Worm (Caenorhabditis elegans): ENCODE results near the gene Y43F8B.28.

DNA sequence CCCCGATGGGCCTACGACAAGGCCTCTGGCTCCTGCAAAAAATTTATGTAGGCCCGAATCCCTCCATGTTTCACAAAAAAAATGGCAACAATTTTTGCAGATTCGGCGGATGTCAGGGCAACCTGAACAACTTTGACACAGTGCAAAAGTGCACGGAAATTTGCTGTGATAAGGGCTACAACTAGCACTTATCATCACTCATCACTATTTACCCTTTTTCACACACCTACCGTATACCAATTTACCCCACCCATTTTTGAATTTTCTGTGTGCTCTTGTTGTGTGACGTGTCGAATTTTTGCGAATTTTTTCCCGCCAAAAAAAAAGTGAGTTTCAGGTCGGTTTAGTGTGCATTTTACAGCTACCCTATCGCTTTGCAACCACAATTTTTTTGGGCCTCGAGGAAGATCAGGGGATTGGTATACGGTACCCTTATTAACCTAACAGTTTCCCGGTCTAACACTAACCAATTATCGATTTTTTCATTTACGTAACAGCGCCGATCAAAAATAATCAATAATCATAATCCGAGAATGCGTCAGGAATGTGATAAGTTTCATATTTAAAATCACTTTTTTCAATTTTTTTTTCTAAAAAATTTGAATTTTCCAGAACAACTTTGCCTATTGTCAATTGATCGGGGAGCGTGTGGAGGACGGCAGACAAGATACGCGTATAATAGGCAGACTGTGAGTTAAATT, 33.5 kb downstream of the Y43F8B.28 start:
- no peak for TF ChIP-seq flt-1 (GFP tag; IDR thresholded peaks at IDR 0.05)
- no peak for TF ChIP-seq ets-7 (tag; optimal IDR thresholded peaks at IDR 0.05)
- TF ChIP-seq ceh-13 (GFP tag; optimal IDR thresholded peaks at IDR 0.05): no peak
- TF ChIP-seq ceh-36 (tag; optimal IDR thresholded peaks at IDR 0.05): no peak
- TF ChIP-seq tbx-37 (GFP tag; conservative IDR thresholded peaks at IDR 0.05): no peak
- no peak for TF ChIP-seq F13C5.2 (tag; optimal IDR thresholded peaks at IDR 0.05)
- TF ChIP-seq ama-1 (optimal IDR thresholded peaks at IDR 0.05): no peak
- no peak for TF ChIP-seq aly-1 (tag; optimal IDR thresholded peaks at IDR 0.05)
- no peak for TF ChIP-seq pes-1 (GFP tag; IDR thresholded peaks at IDR 0.05)
- no peak for TF ChIP-seq sea-1 (GFP tag; conservative IDR thresholded peaks at IDR 0.05)
- TF ChIP-seq B0310.2 (tag; optimal IDR thresholded peaks at IDR 0.05): no peak
- no peak for TF ChIP-seq scrt-1 (GFP tag; IDR thresholded peaks at IDR 0.05)
- no peak for TF ChIP-seq hmbx-1 (tag; optimal IDR thresholded peaks at IDR 0.05)
- TF ChIP-seq tra-4 (tag; optimal IDR thresholded peaks at IDR 0.05): no peak

All from whole organism, early embryonic.